Worm (Caenorhabditis elegans) whole organism, late embryonic: ENCODE data around the gene pals-27.

Experiments
- dve-1 ChIP-seq: sonication (generic microtip); optimal IDR thresholded peaks from 2 replicates; lab custom pipeline; 2017; ENCODE audit warnings: antibody characterized with exemption, mild to moderate bottlenecking, missing genetic modification characterization, missing compliant biosample characterization
- nhr-11 ChIP-seq: fragments of 150-350 bp; optimal IDR thresholded peaks from 2 replicates; lab custom pipeline; 2014; ENCODE audit warnings: missing biosample characterization, missing genetic modification characterization
- pha-4 ChIP-seq: fragments of 150-350 bp; optimal IDR thresholded peaks from 2 replicates; lab custom pipeline; 2018; ENCODE audit warnings: missing biosample characterization, missing genetic modification reagents, missing genetic modification characterization
- pqm-1 ChIP-seq: sonication (generic microtip); optimal IDR thresholded peaks from 2 replicates; lab custom pipeline; 2016; ENCODE audit warnings: missing genetic modification characterization, missing compliant biosample characterization

ce11 chrIII:4391938-4392337 lies 10.5 kb downstream of the pals-27 start:
- TF ChIP-seq pqm-1, result no peak
- no peak for TF ChIP-seq dve-1
- no peak for TF ChIP-seq nhr-11 (tag; lab: Kevin White, UChicago)
- TF ChIP-seq pha-4 (tag; lab: Kevin White, UChicago), result no peak
